Worm (Caenorhabditis elegans): ENCODE measurements around the gene vab-15.

DNA sequence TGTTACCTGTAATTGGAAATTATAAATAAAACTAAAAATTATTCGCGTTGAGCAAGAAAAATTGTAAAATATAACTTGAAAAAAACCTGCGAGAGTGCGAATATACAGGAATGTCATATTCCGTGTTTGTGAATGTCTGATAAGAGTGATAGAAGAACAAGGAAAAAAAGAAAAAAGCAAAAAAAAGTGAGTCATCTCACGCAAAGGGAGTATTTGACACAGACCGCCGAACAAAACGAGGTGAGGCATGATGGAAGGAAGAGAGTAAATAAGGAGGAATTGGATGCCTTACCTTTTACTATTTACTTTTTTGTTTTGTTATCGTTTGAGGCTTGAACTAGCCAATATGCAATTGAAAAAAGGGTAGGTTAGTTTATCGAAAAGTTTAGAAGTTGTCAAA lies 45.2 kb downstream of the vab-15 start, which contains the start of gene F21G4.1:
- TF ChIP-seq dao-5 (tag; optimal IDR thresholded peaks at IDR 0.05) (no peak), W03F9.2 (tag; optimal IDR thresholded peaks at IDR 0.05) (no peak), him-1 (tag; optimal IDR thresholded peaks at IDR 0.05) (no peak)

Data from whole organism, L4/young adult.